Worm (Caenorhabditis elegans) whole organism, L2 larva: ENCODE results near the gene irld-42.

Source experiments
- F13H6.1 ChIP-seq: sonication (generic microtip); optimal IDR thresholded peaks from 2 replicates; lab custom pipeline; 2016; ENCODE audit warnings: missing genetic modification characterization, missing compliant biosample characterization
- R02D3.7 ChIP-seq: fragments of 150-350 bp; optimal IDR thresholded peaks from 2 replicates; lab custom pipeline; 2014; ENCODE audit warnings: missing biosample characterization, missing genetic modification characterization
- Y55F3AM.14 ChIP-seq: fragments of 200-800 bp; sonication (Bioruptor generic); optimal IDR thresholded peaks from 2 replicates; lab custom pipeline; 2018; ENCODE audit warnings: mild to moderate bottlenecking, missing genetic modification characterization, missing compliant biosample characterization
- alr-1 ChIP-seq: fragments of 150-350 bp; optimal IDR thresholded peaks from 2 replicates; lab custom pipeline; 2014; ENCODE audit warnings: missing biosample characterization, missing genetic modification characterization
- ama-1 ChIP-seq: fragments of 150-350 bp; optimal IDR thresholded peaks from 2 replicates; lab custom pipeline; 2018; ENCODE audit warnings: inconsistent platforms
- blmp-1 ChIP-seq: sonication (generic microtip); optimal IDR thresholded peaks from 2 replicates; lab custom pipeline; 2017; ENCODE audit warnings: missing genetic modification characterization, mild to moderate bottlenecking, missing compliant biosample characterization, antibody characterized with exemption, moderate library complexity; ENCODE audit not compliant: insufficient read depth
- crh-2 ChIP-seq: sonication (generic microtip); optimal IDR thresholded peaks from 2 replicates; lab custom pipeline; 2017; ENCODE audit warnings: missing biosample characterization, missing genetic modification characterization
- dmd-4 ChIP-seq: sonication (generic microtip); optimal IDR thresholded peaks from 2 replicates; lab custom pipeline; 2017; ENCODE audit warnings: missing biosample characterization, missing genetic modification characterization
- egl-27 ChIP-seq: sonication (generic microtip); optimal IDR thresholded peaks from 3 replicates; lab custom pipeline; 2017; ENCODE audit warnings: missing biosample characterization, missing genetic modification reagents, missing genetic modification characterization
- elt-1 ChIP-seq: fragments of 150-350 bp; optimal IDR thresholded peaks from 2 replicates; lab custom pipeline; 2014; ENCODE audit warnings: missing biosample characterization, missing genetic modification characterization
- elt-3 ChIP-seq: sonication (generic microtip); optimal IDR thresholded peaks from 2 replicates; lab custom pipeline; 2017; ENCODE audit warnings: missing biosample characterization, missing genetic modification characterization
- gmeb-1 ChIP-seq: fragments of 150-350 bp; optimal IDR thresholded peaks from 2 replicates; lab custom pipeline; 2014; ENCODE audit warnings: missing biosample characterization, missing genetic modification characterization
- lin-11 ChIP-seq: fragments of 150-350 bp; sonication (generic microtip); optimal IDR thresholded peaks from 2 replicates; lab custom pipeline; 2014; ENCODE audit warnings: missing biosample characterization, missing genetic modification characterization, inconsistent platforms, mixed read lengths
- lin-13 ChIP-seq: fragments of 150-350 bp; optimal IDR thresholded peaks from 2 replicates; lab custom pipeline; 2014; ENCODE audit warnings: missing biosample characterization, missing genetic modification reagents, missing genetic modification characterization
- lsy-2 ChIP-seq, 2 experiments: fragments of 150-350 bp in 1 of 2; sonication (generic microtip) in 1 of 2; optimal IDR thresholded peaks; 2 replicates each; lab custom pipeline; 2014 to 2017; ENCODE audit warnings: missing biosample characterization in 2 of 2, missing genetic modification characterization in 2 of 2
- mab-5 ChIP-seq: fragments of 150-350 bp; optimal IDR thresholded peaks from 2 replicates; lab custom pipeline; 2014; ENCODE audit warnings: missing biosample characterization, missing genetic modification characterization
- mbf-1 ChIP-seq: sonication (generic microtip); optimal IDR thresholded peaks from 2 replicates; lab custom pipeline; 2017; ENCODE audit warnings: missing biosample characterization, missing genetic modification characterization
- mdl-1 ChIP-seq, 2 experiments: fragments of 150-350 bp in 1 of 2; sonication (generic microtip) in 1 of 2; optimal IDR thresholded peaks; 2 replicates each; lab custom pipeline; 2017; ENCODE audit warnings: missing biosample characterization in 2 of 2, missing genetic modification characterization in 2 of 2
- nhr-12 ChIP-seq: fragments of 150-350 bp; optimal IDR thresholded peaks from 2 replicates; lab custom pipeline; 2014; ENCODE audit warnings: missing biosample characterization, missing genetic modification characterization
- nhr-129 ChIP-seq: fragments of 150-350 bp; optimal IDR thresholded peaks from 2 replicates; lab custom pipeline; 2014; ENCODE audit warnings: missing biosample characterization, missing genetic modification characterization
- nhr-23 ChIP-seq: fragments of 150-350 bp; optimal IDR thresholded peaks from 2 replicates; lab custom pipeline; 2014; ENCODE audit warnings: missing biosample characterization, missing genetic modification reagents, missing genetic modification characterization
- nhr-6 ChIP-seq: fragments of 150-350 bp; optimal IDR thresholded peaks from 2 replicates; lab custom pipeline; 2014; ENCODE audit warnings: missing biosample characterization, missing genetic modification characterization
- nhr-77 ChIP-seq: fragments of 150-350 bp; optimal IDR thresholded peaks from 2 replicates; lab custom pipeline; 2014; ENCODE audit warnings: missing biosample characterization, missing genetic modification characterization
- sem-4 ChIP-seq: fragments of 150-350 bp; optimal IDR thresholded peaks from 2 replicates; lab custom pipeline; 2014; ENCODE audit warnings: missing biosample characterization, missing genetic modification reagents, missing genetic modification characterization
- skn-1 ChIP-seq: sonication (generic microtip); optimal IDR thresholded peaks from 2 replicates; lab custom pipeline; 2017; ENCODE audit warnings: missing biosample characterization, missing genetic modification characterization
- sma-3 ChIP-seq: sonication (generic microtip); optimal IDR thresholded peaks from 2 replicates; lab custom pipeline; 2016; ENCODE audit warnings: missing genetic modification reagents, missing genetic modification characterization, missing compliant biosample characterization
- sma-9 ChIP-seq, 2 experiments: fragments of 150-350 bp in 1 of 2; sonication (generic microtip) in 1 of 2; optimal IDR thresholded peaks; 2 replicates each; lab custom pipeline; 2014 to 2016; ENCODE audit warnings: missing genetic modification characterization in 2 of 2, mild to moderate bottlenecking in 1 of 2, missing biosample characterization in 1 of 2, missing compliant biosample characterization in 1 of 2, missing genetic modification reagents in 1 of 2, moderate library complexity in 1 of 2
- snpc-4 ChIP-seq: fragments of 150-350 bp; optimal IDR thresholded peaks from 2 replicates; lab custom pipeline; 2014; ENCODE audit warnings: missing biosample characterization, missing genetic modification characterization
- unc-62 ChIP-seq: fragments of 150-350 bp; optimal IDR thresholded peaks from 2 replicates; lab custom pipeline; 2014; ENCODE audit warnings: missing biosample characterization, missing genetic modification reagents, missing genetic modification characterization
- ztf-11 ChIP-seq: sonication (generic microtip); optimal IDR thresholded peaks from 2 replicates; lab custom pipeline; 2017; ENCODE audit warnings: missing biosample characterization, missing genetic modification characterization

Gene irld-42

DNA sequence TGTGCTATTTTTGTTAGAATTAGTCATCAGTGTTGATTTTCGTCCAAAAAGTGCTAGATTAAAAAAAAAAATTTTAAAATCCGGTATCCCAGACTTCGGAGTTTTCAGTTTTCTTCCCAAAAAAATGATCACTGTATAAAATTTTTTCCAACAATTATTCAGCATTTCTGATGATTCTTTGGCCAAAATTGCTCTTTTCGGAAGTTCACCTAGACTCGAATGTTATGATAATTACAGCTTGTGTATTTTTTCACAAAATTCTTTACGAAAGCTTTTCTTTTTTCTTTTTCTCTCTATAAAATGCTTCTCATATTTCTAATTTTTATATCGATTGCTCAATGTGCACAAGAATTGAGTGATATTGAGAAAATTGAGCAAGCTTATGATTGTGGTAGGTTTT lies 36.6 kb upstream of the irld-42 start, which contains the start of gene irld-17:
Gene irld-17, plus strand, starts transcription at position 301 of the 400 bp plus-strand sequence.
- no peak for TF ChIP-seq F13H6.1 (tag; lab: Kevin White, UChicago)
- no peak for TF ChIP-seq nhr-6 (tag; lab: Kevin White, UChicago)
- TF ChIP-seq lin-11 (tag; lab: Kevin White, UChicago), result no peak
- no peak for TF ChIP-seq lin-13 (GFP tag; lab: Kevin White, UChicago)
- no peak for TF ChIP-seq nhr-12
- TF ChIP-seq elt-3 (tag; lab: Kevin White, UChicago), result no peak

- TF ChIP-seq elt-1 (no peak), unc-62 (no peak), dmd-4 (tag; lab: Kevin White, UChicago) (no peak), snpc-4 (tag; lab: Kevin White, UChicago) (no peak), lsy-2 (tag; optimal IDR thresholded peaks at IDR 0.05; lab: Kevin White, UChicago) (no peak), alr-1 (tag; lab: Kevin White, UChicago) (no peak), sem-4 (no peak), sma-9 (GFP tag; optimal IDR thresholded peaks at IDR 0.05; lab: Kevin White, UChicago) (no peak), sma-9 (tag; optimal IDR thresholded peaks at IDR 0.05; lab: Kevin White, UChicago) (no peak), gmeb-1 (no peak), mdl-1 (tag; optimal IDR thresholded peaks at IDR 0.05; lab: Kevin White, UChicago) (no peak), ama-1 (lab: Kevin White, UChicago) (no peak), R02D3.7 (no peak)
Observed at ce11 chrV:1635859-1636258, 32.5 kb upstream of the irld-42 start, which contains the start of gene str-222. str-222 (plus strand) TSS chrV:1636159.

ce11 chrV:1640008-1640407 lies 28.3 kb upstream of the irld-42 start, which contains the start of gene str-221:
str-221 (plus strand) TSS chrV:1640308.
- TF ChIP-seq ztf-11 (tag; lab: Kevin White, UChicago), result no peak
- no peak for TF ChIP-seq nhr-23 (tag; lab: Kevin White, UChicago)

- TF ChIP-seq ztf-11 (tag; lab: Kevin White, UChicago) (no peak), lin-13 (GFP tag; lab: Kevin White, UChicago) (no peak), nhr-129 (tag; lab: Kevin White, UChicago) (no peak), mbf-1 (tag; lab: Kevin White, UChicago) (no peak)
- TF ChIP-seq, all 48 proteins: peak for 0
Observed at ce11 chrV:1642199-1642598, 26.1 kb upstream of the irld-42 start, which contains the start of gene Y46H3D.1. Y46H3D.1 (plus strand) TSS chrV:1642499.

- TF ChIP-seq dmd-4 (tag; lab: Kevin White, UChicago) (no peak), elt-1 (no peak), nhr-6 (tag; lab: Kevin White, UChicago) (no peak), blmp-1 (tag; lab: Kevin White, UChicago) (no peak), nhr-77 (tag; lab: Kevin White, UChicago) (no peak), crh-2 (tag; lab: Kevin White, UChicago) (no peak), skn-1 (no peak), ama-1 (lab: Kevin White, UChicago) (no peak), alr-1 (tag; lab: Kevin White, UChicago) (no peak), egl-27 (tag; lab: Kevin White, UChicago) (no peak)
Observed at ce11 chrV:1642768-1643167, 25.5 kb upstream of the irld-42 start.

DNA sequence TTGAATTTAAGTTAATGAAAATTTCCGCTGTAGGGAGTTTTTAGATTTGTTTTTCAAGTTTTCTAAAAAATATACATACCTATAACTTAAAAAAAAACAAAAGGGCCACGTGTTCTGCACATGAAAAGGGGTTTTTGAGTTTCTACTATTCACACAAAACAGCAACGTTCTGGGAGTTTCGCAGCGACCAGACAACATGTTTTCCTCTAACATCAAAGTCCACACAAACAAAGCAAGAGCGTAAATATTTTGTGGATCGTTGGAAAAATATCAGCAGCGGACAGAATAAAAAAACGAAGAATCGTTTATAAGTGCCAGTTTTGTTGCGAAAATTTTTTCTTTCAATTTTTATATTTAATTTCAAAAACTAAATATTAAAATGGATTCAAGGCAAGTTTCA lies 24.4 kb upstream of the irld-42 start, which contains the start of gene alh-2:
Gene alh-2, plus strand, starts transcription at position 284 of the 400 bp plus-strand sequence.
- TF ChIP-seq nhr-6 (tag; lab: Kevin White, UChicago) (no peak), mab-5 (tag; lab: Kevin White, UChicago) (no peak), Y55F3AM.14 (GFP tag; lab: Kevin White, UChicago) (no peak), elt-3 (tag; lab: Kevin White, UChicago) (no peak), sma-3 (GFP tag; lab: Kevin White, UChicago) (no peak)
